Worm (Caenorhabditis elegans) whole organism, L1 larva: ENCODE measurements around the gene F32D8.13.

Experiments
- C16A3.4 ChIP-seq: fragments of 150-350 bp; optimal IDR thresholded peaks from 2 replicates; lab custom pipeline; 2014; ENCODE audit warnings: missing biosample characterization, missing genetic modification characterization
- C34B4.2 ChIP-seq: sonication (generic microtip); optimal IDR thresholded peaks from 2 replicates; lab custom pipeline; 2017; ENCODE audit warnings: mild to moderate bottlenecking, missing genetic modification characterization, missing compliant biosample characterization
- Y116A8C.19 ChIP-seq: sonication (generic microtip); optimal IDR thresholded peaks from 2 replicates; lab custom pipeline; 2016; ENCODE audit warnings: missing compliant biosample characterization, missing genetic modification characterization, borderline replicate concordance
- fkh-8 ChIP-seq: sonication (generic microtip); optimal IDR thresholded peaks from 2 replicates; lab custom pipeline; 2016; ENCODE audit warnings: mild to moderate bottlenecking, missing genetic modification characterization, missing compliant biosample characterization
- fos-1 ChIP-seq: fragments of 150-350 bp; optimal IDR thresholded peaks from 2 replicates; lab custom pipeline; 2014; ENCODE audit warnings: missing biosample characterization, missing genetic modification characterization
- lin-35 ChIP-seq, 2 experiments: fragments of 150-350 bp; optimal IDR thresholded peaks; 2 replicates each; lab custom pipeline; 2014; ENCODE audit warnings: missing biosample characterization in 2 of 2, missing genetic modification characterization in 2 of 2, missing genetic modification reagents in 2 of 2
- nhr-47 ChIP-seq: sonication (generic microtip); optimal IDR thresholded peaks from 2 replicates; lab custom pipeline; 2016; ENCODE audit warnings: mild to moderate bottlenecking, missing genetic modification characterization, moderate library complexity, missing compliant biosample characterization
- nhr-76 ChIP-seq: sonication (generic microtip); optimal IDR thresholded peaks from 2 replicates; lab custom pipeline; 2017; ENCODE audit warnings: missing biosample characterization, missing genetic modification characterization
- snpc-4 ChIP-seq: fragments of 150-350 bp; optimal IDR thresholded peaks from 2 replicates; lab custom pipeline; 2014; ENCODE audit warnings: missing biosample characterization, missing genetic modification characterization
- unc-130 ChIP-seq: fragments of 150-350 bp; optimal IDR thresholded peaks from 2 replicates; lab custom pipeline; 2017; ENCODE audit warnings: missing biosample characterization, missing genetic modification characterization, inconsistent platforms
- unc-30 ChIP-seq: sonication (generic microtip); optimal IDR thresholded peaks from 2 replicates; lab custom pipeline; 2017; ENCODE audit warnings: missing biosample characterization, missing genetic modification characterization
- unc-86 ChIP-seq: sonication (generic microtip); optimal IDR thresholded peaks from 2 replicates; lab custom pipeline; 2016; ENCODE audit warnings: missing genetic modification characterization, missing compliant biosample characterization

ce11 chrV:10901125-10901524, 4.8 kb upstream of the F32D8.13 start, which contains the start of gene spp-16:
- no peak for TF ChIP-seq unc-86
- no peak for TF ChIP-seq Y116A8C.19 (tag; lab: Kevin White, UChicago)
- no peak for TF ChIP-seq unc-130
- no peak for TF ChIP-seq fkh-8 (tag; lab: Kevin White, UChicago)
- no peak for TF ChIP-seq nhr-47 (tag; lab: Kevin White, UChicago)
- no peak for TF ChIP-seq snpc-4 (tag; lab: Kevin White, UChicago)
- TF ChIP-seq nhr-76 (tag; lab: Kevin White, UChicago), result no peak
- no peak for TF ChIP-seq lin-35 (GFP tag; optimal IDR thresholded peaks at IDR 0.05; lab: Kevin White, UChicago)
- TF ChIP-seq fos-1 (tag; lab: Kevin White, UChicago), result no peak
- no peak for TF ChIP-seq C34B4.2 (tag; lab: Kevin White, UChicago)
- TF ChIP-seq unc-30, result no peak
- no peak for TF ChIP-seq C16A3.4 (tag; lab: Kevin White, UChicago)
